Fruit fly (Drosophila melanogaster): Measurements from ENCODE around the gene Myb.
A peak's percentile ranks its signal among the peaks of the same experiment; 100 is the strongest.

The Myb gene

DNA sequence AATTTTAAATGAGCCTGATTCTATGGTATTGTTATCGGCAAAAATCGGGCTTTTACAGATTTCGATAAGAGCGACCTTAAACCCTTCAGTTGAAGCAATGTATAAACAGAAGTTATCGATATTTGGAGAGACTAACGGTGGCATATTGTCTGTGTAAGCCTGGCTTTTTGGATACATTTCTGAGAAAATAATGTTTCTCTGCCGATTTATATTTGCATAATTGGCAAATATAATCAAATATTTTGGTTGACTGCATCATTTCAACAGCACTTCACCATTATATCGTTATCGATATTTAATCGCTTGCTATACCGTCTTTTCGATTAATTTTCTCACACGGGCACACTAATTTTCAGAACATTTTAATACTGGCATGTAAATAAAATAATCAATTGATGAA lies 12.2 kb upstream of the Myb start, which contains the start of gene CG16952 (continued):
- no peak for TF ChIP-seq dysf (GFP tag; IDR thresholded peaks at IDR 0.05)
- no peak for TF ChIP-seq CG4282 (GFP tag; optimal IDR thresholded peaks at IDR 0.05)
- TF ChIP-seq ewg (GFP tag; optimal IDR thresholded peaks at IDR 0.05), result no peak
- TF ChIP-seq eve (GFP tag; optimal IDR thresholded peaks at IDR 0.05), result no peak
- TF ChIP-seq ab (GFP tag; optimal IDR thresholded peaks at IDR 0.05), result no peak
- TF ChIP-seq vnd (GFP tag; IDR thresholded peaks at IDR 0.05; ENCODE audit: partially characterized antibody), result peak; percentile 92
- TF ChIP-seq CG13296 (GFP tag; optimal IDR thresholded peaks at IDR 0.05), result no peak
- no peak for TF ChIP-seq wdn (GFP tag; IDR thresholded peaks at IDR 0.05)
- no peak for TF ChIP-seq CG4854 (GFP tag; optimal IDR thresholded peaks at IDR 0.05)
- TF ChIP-seq Dip2 (GFP tag; IDR thresholded peaks at IDR 0.05), result no peak
- no peak for TF ChIP-seq CG10565 (GFP tag; optimal IDR thresholded peaks at IDR 0.05)
- TF ChIP-seq ci (GFP tag; IDR thresholded peaks at IDR 0.05), result no peak
- peak; percentile 48 for TF ChIP-seq HmgZ (tag; optimal IDR thresholded peaks at IDR 0.05)
- no peak for TF ChIP-seq abd-A (tag; optimal IDR thresholded peaks at IDR 0.05)
- peak; percentile 56 for TF ChIP-seq nerfin-1 (tag; optimal IDR thresholded peaks at IDR 0.05)
- peak; percentile 23 for TF ChIP-seq Sin3A (optimal IDR thresholded peaks at IDR 0.05)
- no peak for TF ChIP-seq D19A (tag; optimal IDR thresholded peaks at IDR 0.05)
- TF ChIP-seq pzg (GFP tag; optimal IDR thresholded peaks at IDR 0.05), result peak; percentile 66
- TF ChIP-seq cad (GFP tag; optimal IDR thresholded peaks at IDR 0.05), result no peak
- TF ChIP-seq CG1832 (GFP tag; optimal IDR thresholded peaks at IDR 0.05), result no peak
- peak; percentile 91 for TF ChIP-seq ssp (GFP tag; IDR thresholded peaks at IDR 0.05)
- no peak for TF ChIP-seq CG2712 (tag; optimal IDR thresholded peaks at IDR 0.05)
- TF ChIP-seq slbo (GFP tag; IDR thresholded peaks at IDR 0.05), result no peak; the same call in 1 of the 2 replicates
- TF ChIP-seq CG11456 (GFP tag; IDR thresholded peaks at IDR 0.05), result no peak
- TF ChIP-seq gfzf (GFP tag; optimal IDR thresholded peaks at IDR 0.05), result peak; percentile 61
- TF ChIP-seq tgo (GFP tag; IDR thresholded peaks at IDR 0.05), result no peak
- no peak for TF ChIP-seq crol (GFP tag; IDR thresholded peaks at IDR 0.05)
- TF ChIP-seq Lpt (GFP tag; optimal IDR thresholded peaks at IDR 0.05), result no peak
- peak; percentile 10 for TF ChIP-seq CG34376 (GFP tag; optimal IDR thresholded peaks at IDR 0.05)
- TF ChIP-seq CG17385 (GFP tag; optimal IDR thresholded peaks at IDR 0.05), result no peak
- TF ChIP-seq CG32772 (GFP tag; IDR thresholded peaks at IDR 0.05), result no peak
- TF ChIP-seq klu (GFP tag; IDR thresholded peaks at IDR 0.05), result no peak
- TF ChIP-seq CG10321 (GFP tag; IDR thresholded peaks at IDR 0.05), result no peak
- no peak for TF ChIP-seq H15 (GFP tag; IDR thresholded peaks at IDR 0.05)
- no peak for TF ChIP-seq usp (GFP tag; optimal IDR thresholded peaks at IDR 0.05)
- TF ChIP-seq chif (GFP tag; optimal IDR thresholded peaks at IDR 0.05), result no peak
- no peak for TF ChIP-seq Ravus (GFP tag; IDR thresholded peaks at IDR 0.05)
- no peak for TF ChIP-seq cato (GFP tag; optimal IDR thresholded peaks at IDR 0.05; ENCODE audit: borderline replicate concordance)
- TF ChIP-seq CG6683 (GFP tag; optimal IDR thresholded peaks at IDR 0.05), result no peak
- no peak for TF ChIP-seq vfl (GFP tag; optimal IDR thresholded peaks at IDR 0.05)
- no peak for TF ChIP-seq pita (GFP tag; optimal IDR thresholded peaks at IDR 0.05)
- TF ChIP-seq da (GFP tag; optimal IDR thresholded peaks at IDR 0.05), result no peak
- no peak for TF ChIP-seq CG5245 (GFP tag; optimal IDR thresholded peaks at IDR 0.05)
- no peak for TF ChIP-seq salm (tag; optimal IDR thresholded peaks at IDR 0.05)
- TF ChIP-seq CG13624 (GFP tag; optimal IDR thresholded peaks at IDR 0.05), result peak; percentile 18
- TF ChIP-seq CG14860 (GFP tag; IDR thresholded peaks at IDR 0.05; ENCODE audit: partially characterized antibody), result peak; percentile 93
- no peak; the same call in 2 of the 3 replicates for TF ChIP-seq zen2 (GFP tag; IDR thresholded peaks at IDR 0.05; ENCODE audit: partially characterized antibody)
- no peak for TF ChIP-seq Sry-β (GFP tag; optimal IDR thresholded peaks at IDR 0.05)
- TF ChIP-seq Taf1 (GFP tag; IDR thresholded peaks at IDR 0.05), result no peak
- TF ChIP-seq CG9727 (GFP tag; optimal IDR thresholded peaks at IDR 0.05), result peak; percentile 12
- TF ChIP-seq br (optimal IDR thresholded peaks at IDR 0.05), result no peak
- no peak for TF ChIP-seq zfh2 (GFP tag; optimal IDR thresholded peaks at IDR 0.05)
- TF ChIP-seq Hmx (GFP tag; optimal IDR thresholded peaks at IDR 0.05), result no peak
- TF ChIP-seq gt (GFP tag; IDR thresholded peaks at IDR 0.05), result no peak
